Fruit fly (Drosophila melanogaster) whole organism, pupa: Measurements from ENCODE around the gene ergic53.

Experiments
- CG10348 ChIP-seq: fragments of 200-800 bp; sonication (Bioruptor generic); IDR thresholded peaks from 2 replicates; pipeline ENCODE4 v1.3.6; 2022; ENCODE audit warnings: missing biosample characterization, missing genetic modification characterization
- CG13204 ChIP-seq: fragments of 200-800 bp; sonication (Bioruptor generic); optimal IDR thresholded peaks from 2 replicates; lab custom pipeline; 2018; ENCODE audit warnings: missing biosample characterization, mild to moderate bottlenecking, missing genetic modification characterization, moderate library complexity
- EcR ChIP-seq: fragments of 200-800 bp; sonication (Bioruptor generic); optimal IDR thresholded peaks from 3 replicates; lab custom pipeline; 2019; ENCODE audit warnings: missing biosample characterization, missing genetic modification characterization, mild to moderate bottlenecking, moderate library complexity, missing genetic modification reagents

dm6 chr3L:8506975-8507441, 27.8 kb upstream of the ergic53 start, which contains the start of gene CG43163:
- TF ChIP-seq CG13204 (no peak), CG10348 (GFP tag; lab: Robert Waterston, UW) (no peak), EcR (GFP tag; lab: Kevin White, UChicago) (peak; percentile 40)
